Worm (Caenorhabditis elegans) whole organism, L1 larva: ENCODE data around the gene F28D1.6.

Experiments used
- alr-1 ChIP-seq: fragments of 200-800 bp; sonication (Bioruptor generic); optimal IDR thresholded peaks from 2 replicates; lab custom pipeline; 2018; ENCODE audit warnings: borderline replicate concordance, mild to moderate bottlenecking, missing genetic modification characterization, missing compliant biosample characterization
- egl-27 ChIP-seq, 2 experiments: fragments of 150-350 bp in 1 of 2; sonication (generic microtip); optimal IDR thresholded peaks; 3 replicates each; lab custom pipeline; 2017 to 2018; ENCODE audit warnings: missing biosample characterization in 2 of 2, missing genetic modification characterization in 2 of 2, missing genetic modification reagents in 2 of 2
- hlh-17 ChIP-seq: fragments of 200-800 bp; sonication (Bioruptor generic); optimal IDR thresholded peaks from 2 replicates; lab custom pipeline; 2018; ENCODE audit warnings: missing genetic modification characterization, mild to moderate bottlenecking, missing compliant biosample characterization, moderate library complexity, borderline replicate concordance
- jun-1 ChIP-seq: fragments of 150-350 bp; optimal IDR thresholded peaks from 2 replicates; lab custom pipeline; 2014; ENCODE audit warnings: missing biosample characterization, missing genetic modification reagents, missing genetic modification characterization
- nhr-12 ChIP-seq: sonication (generic microtip); optimal IDR thresholded peaks from 2 replicates; lab custom pipeline; 2017; ENCODE audit warnings: missing biosample characterization, missing genetic modification characterization
- nhr-237 ChIP-seq: fragments of 150-350 bp; optimal IDR thresholded peaks from 2 replicates; lab custom pipeline; 2014; ENCODE audit warnings: missing biosample characterization, missing genetic modification characterization
- nhr-76 ChIP-seq: sonication (generic microtip); optimal IDR thresholded peaks from 2 replicates; lab custom pipeline; 2017; ENCODE audit warnings: missing biosample characterization, missing genetic modification characterization
- snpc-4 ChIP-seq: fragments of 150-350 bp; optimal IDR thresholded peaks from 2 replicates; lab custom pipeline; 2014; ENCODE audit warnings: missing biosample characterization, missing genetic modification characterization

- TF ChIP-seq nhr-237 (no peak), nhr-76 (tag; lab: Kevin White, UChicago) (no peak), snpc-4 (tag; lab: Kevin White, UChicago) (no peak), nhr-12 (tag; lab: Kevin White, UChicago) (no peak), alr-1 (tag; lab: Kevin White, UChicago) (no peak), jun-1 (tag; lab: Kevin White, UChicago) (no peak), egl-27 (tag; optimal IDR thresholded peaks at IDR 0.05; lab: Kevin White, UChicago) (no peak), hlh-17 (no peak)
Measured at ce11 chrIV:12359979-12360378, 25.0 kb downstream of the F28D1.6 start.
